Fruit fly (Drosophila melanogaster): ENCODE measurements around the gene CG5961.

The CG5961 gene

DNA sequence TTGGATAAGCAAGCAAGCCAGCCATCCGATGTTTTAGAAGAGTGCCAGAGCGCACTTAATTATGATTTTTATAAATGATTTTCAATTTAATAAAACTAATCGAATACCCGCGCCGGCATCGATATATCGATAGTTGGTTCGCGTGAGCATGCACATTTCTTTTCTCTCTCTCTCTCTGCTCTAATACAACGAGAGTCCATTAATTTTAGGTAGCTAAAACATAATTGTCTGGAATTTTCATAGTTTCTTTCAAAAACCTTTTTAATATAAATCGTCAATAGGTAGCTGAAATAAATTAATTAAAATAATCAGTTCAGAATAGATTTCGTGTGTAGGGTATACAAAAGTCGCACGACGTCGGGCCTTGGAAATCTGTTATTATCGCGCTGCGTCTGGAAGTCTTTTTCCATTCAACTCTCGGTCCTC, 11.2 kb downstream of the CG5961 start, which contains the start of gene CG18549 (continued):
- peak; percentile 100 for TF ChIP-seq ap (GFP tag; IDR thresholded peaks at IDR 0.05)
- peak; percentile 97 for TF ChIP-seq dan (GFP tag; IDR thresholded peaks at IDR 0.05)
- TF ChIP-seq Mes4 (GFP tag; optimal IDR thresholded peaks at IDR 0.05) = peak; percentile 99
- peak; percentile 100 for TF ChIP-seq CG10366 (GFP tag; IDR thresholded peaks at IDR 0.05)
- peak; percentile 100 for TF ChIP-seq row (GFP tag; IDR thresholded peaks at IDR 0.05)
- TF ChIP-seq oc (tag; optimal IDR thresholded peaks at IDR 0.05) = peak; percentile 100
- peak; percentile 100 for TF ChIP-seq ATbp (GFP tag; optimal IDR thresholded peaks at IDR 0.05)
- peak; percentile 98 for TF ChIP-seq CG8765 (GFP tag; IDR thresholded peaks at IDR 0.05)
- TF ChIP-seq CG2678 (tag; optimal IDR thresholded peaks at IDR 0.05) = peak; percentile 100
- TF ChIP-seq prd (optimal IDR thresholded peaks at IDR 0.05) = no peak
- peak; percentile 100 for TF ChIP-seq prd (GFP tag; IDR thresholded peaks at IDR 0.05)
- TF ChIP-seq Antp (GFP tag; optimal IDR thresholded peaks at IDR 0.05) = peak; percentile 99
- TF ChIP-seq Sox102F (GFP tag; optimal IDR thresholded peaks at IDR 0.05) = peak; percentile 100
- peak; percentile 96 for TF ChIP-seq Bdp1 (GFP tag; optimal IDR thresholded peaks at IDR 0.05)
- TF ChIP-seq CG2712 (tag; optimal IDR thresholded peaks at IDR 0.05) = peak; percentile 100
- TF ChIP-seq CG4404 (GFP tag; IDR thresholded peaks at IDR 0.05) = peak; percentile 99
- peak; percentile 100 for TF ChIP-seq CG10267 (tag; optimal IDR thresholded peaks at IDR 0.05)
- peak; percentile 99 for TF ChIP-seq CG9215 (GFP tag; IDR thresholded peaks at IDR 0.05)
- peak; percentile 100 for TF ChIP-seq Oli (tag; optimal IDR thresholded peaks at IDR 0.05)
- peak; percentile 99 for TF ChIP-seq Mrtf (GFP tag; IDR thresholded peaks at IDR 0.05)
- TF ChIP-seq trh (GFP tag; optimal IDR thresholded peaks at IDR 0.05) = peak; percentile 99
- TF ChIP-seq CG11696 (GFP tag; IDR thresholded peaks at IDR 0.05) = peak; percentile 98
- TF ChIP-seq Optix (GFP tag; IDR thresholded peaks at IDR 0.05) = peak; percentile 99
- TF ChIP-seq ci (GFP tag; IDR thresholded peaks at IDR 0.05) = peak; percentile 100
- peak; percentile 100 for TF ChIP-seq Asciz (GFP tag; optimal IDR thresholded peaks at IDR 0.05)
- TF ChIP-seq Hand (GFP tag; optimal IDR thresholded peaks at IDR 0.05) = peak; percentile 99
- peak; percentile 92 for TF ChIP-seq fd102C (GFP tag; optimal IDR thresholded peaks at IDR 0.05)
- TF ChIP-seq ems (GFP tag; optimal IDR thresholded peaks at IDR 0.05) = peak; percentile 100
- TF ChIP-seq wdn (GFP tag; IDR thresholded peaks at IDR 0.05) = peak; percentile 99
- TF ChIP-seq CG7786 (GFP tag; optimal IDR thresholded peaks at IDR 0.05) = peak; percentile 98
- peak; percentile 99 for TF ChIP-seq CG15601 (tag; optimal IDR thresholded peaks at IDR 0.05)
- peak; percentile 100 for TF ChIP-seq BtbVII (GFP tag; optimal IDR thresholded peaks at IDR 0.05)
- peak; percentile 97 for TF ChIP-seq ab (GFP tag; optimal IDR thresholded peaks at IDR 0.05)
- peak; percentile 100 for TF ChIP-seq CG12299 (tag; optimal IDR thresholded peaks at IDR 0.05)
- peak; percentile 100 for TF ChIP-seq CG12219 (GFP tag; optimal IDR thresholded peaks at IDR 0.05)
- peak; percentile 99 for TF ChIP-seq CG4854 (GFP tag; optimal IDR thresholded peaks at IDR 0.05)
- TF ChIP-seq tll (GFP tag; optimal IDR thresholded peaks at IDR 0.05) = peak in 1 of 2 experiments; percentile 89
- TF ChIP-seq CG2202 (tag; optimal IDR thresholded peaks at IDR 0.05) = peak; percentile 100
- peak; percentile 97 for TF ChIP-seq psq (GFP tag; optimal IDR thresholded peaks at IDR 0.05)
- TF ChIP-seq Atf-2 (GFP tag; optimal IDR thresholded peaks at IDR 0.05) = peak; percentile 99
- TF ChIP-seq CHES-1-like (GFP tag; optimal IDR thresholded peaks at IDR 0.05) = peak; percentile 99
- peak; percentile 100 for TF ChIP-seq Awh (GFP tag; IDR thresholded peaks at IDR 0.05)
- TF ChIP-seq dpn (GFP tag; optimal IDR thresholded peaks at IDR 0.05) = peak; percentile 99 to 100
- TF ChIP-seq CG14860 (GFP tag; IDR thresholded peaks at IDR 0.05; ENCODE audit: partially characterized antibody) = peak; percentile 65
- TF ChIP-seq Hmr (GFP tag; optimal IDR thresholded peaks at IDR 0.05) = peak; percentile 100
- TF ChIP-seq CG18011 (GFP tag; optimal IDR thresholded peaks at IDR 0.05) = peak; percentile 93
- TF ChIP-seq Oaz (GFP tag; IDR thresholded peaks at IDR 0.05) = peak; percentile 100
